Worm (Caenorhabditis elegans): ENCODE measurements around the gene H38K22.7.

H38K22.7 gene

DNA sequence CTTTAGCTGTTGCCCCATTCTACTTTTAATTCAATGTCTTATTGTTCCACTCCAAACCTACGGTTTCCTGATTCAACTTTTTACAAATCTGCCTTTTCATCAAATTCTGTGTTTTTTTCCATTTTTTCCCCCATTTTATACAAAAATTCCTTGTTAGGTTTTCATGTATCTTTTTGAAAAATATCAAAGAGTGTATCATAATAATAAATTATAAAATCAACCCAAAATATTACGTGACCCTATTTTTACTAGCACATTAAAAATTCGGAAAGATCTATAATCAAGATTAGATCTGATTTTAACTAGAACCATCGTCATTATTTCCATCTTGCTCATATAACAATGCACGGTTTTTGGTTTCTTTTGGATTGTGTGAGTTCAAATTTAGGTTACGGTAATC, 1.4 kb upstream of the H38K22.7 start, which contains the start of gene H38K22.6:
TSS of gene H38K22.6 (plus strand) at position 301 of the 400 bp plus-strand sequence.
- TF ChIP-seq nhr-12 (tag; optimal IDR thresholded peaks at IDR 0.05) (no peak), lin-39 (tag; optimal IDR thresholded peaks at IDR 0.05) (no peak), zag-1 (tag; optimal IDR thresholded peaks at IDR 0.05) (no peak), ama-1 (optimal IDR thresholded peaks at IDR 0.05) (no peak), egl-27 (tag; optimal IDR thresholded peaks at IDR 0.05) (no peak)

DNA sequence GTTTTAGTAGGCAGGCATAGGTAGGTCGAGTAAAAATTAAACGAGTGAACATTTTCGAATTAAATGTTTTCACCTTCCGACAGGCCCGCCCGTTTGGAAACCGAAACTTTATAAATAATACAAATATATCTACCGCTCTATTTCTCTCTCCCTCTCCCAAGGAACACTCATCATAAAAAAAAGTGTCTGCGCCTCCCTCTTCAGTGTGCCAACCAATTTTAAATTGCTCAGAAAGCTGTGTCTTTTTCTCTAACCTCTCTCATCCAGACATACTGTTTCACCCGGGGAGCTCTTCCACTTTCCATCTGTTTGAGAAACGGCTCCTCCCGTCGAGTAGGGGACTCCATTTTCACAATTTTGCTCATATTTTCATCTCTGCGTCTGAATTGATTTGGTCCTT, 1.6 kb downstream of the H38K22.7 start:
- TF ChIP-seq C34F6.9 (tag; optimal IDR thresholded peaks at IDR 0.05) (peak; percentile 79), zag-1 (tag; optimal IDR thresholded peaks at IDR 0.05) (peak; percentile 1), ceh-82 (tag; optimal IDR thresholded peaks at IDR 0.05) (no peak), lsy-2 (tag; optimal IDR thresholded peaks at IDR 0.05) (peak in 1 of 2 experiments; percentile 54), alr-1 (tag; optimal IDR thresholded peaks at IDR 0.05) (no peak), mab-5 (tag; optimal IDR thresholded peaks at IDR 0.05) (peak; percentile 72), ZK546.5 (tag; optimal IDR thresholded peaks at IDR 0.05) (no peak), nhr-129 (tag; optimal IDR thresholded peaks at IDR 0.05) (peak; percentile 6), elt-1 (tag; optimal IDR thresholded peaks at IDR 0.05) (no peak), unc-55 (GFP tag; optimal IDR thresholded peaks at IDR 0.05) (peak; percentile 85), mdl-1 (tag; optimal IDR thresholded peaks at IDR 0.05) (no peak), lin-11 (tag; optimal IDR thresholded peaks at IDR 0.05) (no peak), F13H6.1 (tag; optimal IDR thresholded peaks at IDR 0.05) (peak; percentile 70), mbf-1 (tag; optimal IDR thresholded peaks at IDR 0.05) (no peak), fos-1 (tag; optimal IDR thresholded peaks at IDR 0.05) (no peak), sma-9 (GFP tag; optimal IDR thresholded peaks at IDR 0.05) (peak; percentile 43), sma-9 (tag; optimal IDR thresholded peaks at IDR 0.05) (no peak), sem-4 (tag; optimal IDR thresholded peaks at IDR 0.05) (peak; percentile 5), crh-2 (tag; optimal IDR thresholded peaks at IDR 0.05) (peak; percentile 31), ama-1 (optimal IDR thresholded peaks at IDR 0.05) (no peak)

DNA sequence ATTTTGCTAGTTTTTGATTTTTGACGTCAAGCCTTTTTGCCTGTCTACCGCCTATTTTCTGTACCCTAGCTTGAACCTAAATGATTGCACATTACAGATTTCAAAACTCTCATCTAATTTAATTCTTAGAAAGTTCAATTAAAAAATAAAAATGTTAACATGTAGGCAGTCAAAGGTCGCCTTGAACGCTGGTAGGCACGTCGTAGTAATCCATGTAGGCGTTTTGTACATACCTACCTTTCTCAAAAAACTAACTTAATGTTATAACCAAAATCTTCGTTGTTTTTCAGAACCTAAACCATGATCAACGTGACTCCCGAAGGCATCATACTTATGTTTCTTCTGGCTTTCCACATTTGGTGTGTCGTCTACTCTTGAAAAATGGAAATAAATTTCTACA, 2.4 kb downstream of the H38K22.7 start, which contains the start of gene H38K22.9:
TSS of gene H38K22.9 (plus strand) at position 301 of the 400 bp plus-strand sequence.
- no peak for TF ChIP-seq nhr-25 (tag; optimal IDR thresholded peaks at IDR 0.05)
- TF ChIP-seq dmd-4 (tag; optimal IDR thresholded peaks at IDR 0.05), result no peak
- TF ChIP-seq egl-27 (tag; optimal IDR thresholded peaks at IDR 0.05), result no peak
- TF ChIP-seq nhr-11 (tag; optimal IDR thresholded peaks at IDR 0.05), result no peak
- no peak for TF ChIP-seq gmeb-1 (tag; optimal IDR thresholded peaks at IDR 0.05)
- TF ChIP-seq lsy-2 (tag; optimal IDR thresholded peaks at IDR 0.05), result no peak
- TF ChIP-seq nhr-12 (tag; optimal IDR thresholded peaks at IDR 0.05), result no peak

DNA sequence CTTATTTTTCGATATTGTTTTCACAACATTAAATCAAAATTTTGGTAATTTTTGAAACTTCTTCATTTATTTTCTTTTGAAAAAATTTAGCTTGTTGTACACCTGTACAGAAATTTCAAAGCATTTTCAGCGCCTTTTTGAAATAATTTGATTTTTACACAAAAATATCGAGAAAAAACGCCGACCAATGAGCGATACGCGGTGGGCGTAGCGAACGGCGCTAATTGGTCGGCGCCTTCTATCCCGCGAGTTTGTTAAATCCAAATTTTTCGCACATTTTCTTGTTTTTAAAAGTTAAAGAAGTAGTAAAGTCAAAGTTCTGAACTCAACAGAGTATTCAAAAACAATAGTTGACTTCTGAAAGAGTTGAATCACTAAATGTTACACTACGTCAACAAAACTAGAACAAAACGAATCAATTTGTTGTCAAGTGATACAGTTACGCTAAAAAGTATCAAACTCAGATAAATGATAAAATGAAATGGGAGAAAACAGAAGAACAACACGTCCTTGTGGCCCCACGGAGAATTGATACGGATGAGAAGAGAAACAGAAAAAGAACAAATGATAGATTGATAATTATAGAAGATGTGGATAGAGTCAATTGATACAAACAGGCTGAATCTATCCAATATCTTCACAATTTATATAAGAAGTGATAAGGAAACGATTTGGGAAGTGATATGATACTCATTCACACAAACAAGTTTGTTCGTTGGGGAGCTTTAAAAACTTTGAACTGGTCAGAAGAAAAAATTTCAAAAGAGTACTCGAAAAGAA, 6.9 kb downstream of the H38K22.7 start:
- TF ChIP-seq crh-2 (tag; optimal IDR thresholded peaks at IDR 0.05), result peak; percentile 12
- peak; percentile 33 for TF ChIP-seq fos-1 (tag; optimal IDR thresholded peaks at IDR 0.05)
- no peak for TF ChIP-seq sem-4 (tag; optimal IDR thresholded peaks at IDR 0.05)
- TF ChIP-seq nhr-21 (tag; optimal IDR thresholded peaks at IDR 0.05), result peak; percentile 38
- peak; percentile 26 for TF ChIP-seq nhr-25 (tag; optimal IDR thresholded peaks at IDR 0.05)
- no peak for TF ChIP-seq nhr-77 (tag; optimal IDR thresholded peaks at IDR 0.05)
- TF ChIP-seq nhr-6 (tag; optimal IDR thresholded peaks at IDR 0.05), result no peak
- TF ChIP-seq blmp-1 (tag; optimal IDR thresholded peaks at IDR 0.05; ENCODE audit: insufficient read depth), result peak; percentile 66
- TF ChIP-seq mab-5 (tag; optimal IDR thresholded peaks at IDR 0.05), result no peak

DNA sequence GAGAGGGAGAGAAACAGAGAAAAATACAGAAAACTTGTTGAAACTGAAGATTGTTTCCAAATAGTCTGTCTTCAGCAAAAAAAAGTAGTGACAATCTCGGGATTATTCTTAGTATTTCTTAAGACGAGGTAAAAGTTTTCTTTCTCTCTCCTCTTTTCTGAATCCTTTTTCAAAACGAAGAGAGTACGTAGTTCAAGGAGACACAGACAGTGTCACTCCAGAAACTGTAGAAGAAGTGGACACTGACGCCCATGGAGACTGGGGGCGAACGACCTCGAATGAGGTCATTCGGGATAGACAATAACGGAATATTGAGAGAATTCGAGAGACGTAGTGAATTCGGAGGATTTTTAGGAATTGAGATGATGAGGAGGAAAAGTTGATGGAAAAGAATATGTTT, 9.5 kb downstream of the H38K22.7 start, which contains the start of gene gly-6:
TSS of gene gly-6 (minus strand) at position 245 of the 400 bp plus-strand sequence.
- TF ChIP-seq nhr-25 (tag; optimal IDR thresholded peaks at IDR 0.05), result peak; percentile 61
- TF ChIP-seq nhr-10 (tag; optimal IDR thresholded peaks at IDR 0.05), result no peak
- no peak for TF ChIP-seq R02D3.7 (tag; optimal IDR thresholded peaks at IDR 0.05)

All from whole organism, L2 larva.